Worm (Caenorhabditis elegans): ENCODE data around the gene lido-13.

DNA sequence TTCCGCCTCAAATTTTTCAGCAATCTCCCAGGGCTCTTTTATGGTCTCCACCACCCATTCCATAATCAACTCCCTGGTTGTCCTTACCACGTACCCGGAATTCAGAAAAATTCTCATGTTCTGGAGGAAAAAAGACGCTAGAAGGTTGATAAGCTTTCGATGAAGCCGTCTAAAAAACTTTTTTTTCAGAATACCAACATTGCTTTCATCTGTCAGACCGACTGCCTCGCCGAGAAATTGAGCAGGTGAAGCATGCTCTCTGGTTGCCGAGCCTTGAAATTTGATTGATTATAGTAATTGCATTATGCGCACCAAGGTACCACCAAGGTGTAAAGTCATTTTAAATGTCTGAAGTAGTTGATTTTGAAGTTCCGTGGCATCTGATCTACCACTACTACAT, 8.2 kb downstream of the lido-13 start, which contains the start of gene sri-30:
- TF ChIP-seq R02D3.7 (tag; optimal IDR thresholded peaks at IDR 0.05): no peak
- TF ChIP-seq sdz-12 (GFP tag; optimal IDR thresholded peaks at IDR 0.05): no peak
- no peak for TF ChIP-seq zfp-3 (GFP tag; conservative IDR thresholded peaks at IDR 0.05)
- no peak for TF ChIP-seq fkh-10 (GFP tag; optimal IDR thresholded peaks at IDR 0.05)
- TF ChIP-seq egl-27 (tag; optimal IDR thresholded peaks at IDR 0.05): no peak
- TF ChIP-seq D1046.2 (GFP tag; IDR thresholded peaks at IDR 0.05): no peak
- no peak for TF ChIP-seq aly-2 (tag; optimal IDR thresholded peaks at IDR 0.05)
- no peak for TF ChIP-seq zag-1 (tag; optimal IDR thresholded peaks at IDR 0.05)
- TF ChIP-seq ztf-7 (tag; optimal IDR thresholded peaks at IDR 0.05): no peak
- TF ChIP-seq madf-9 (GFP tag; conservative IDR thresholded peaks at IDR 0.05): no peak

Data from whole organism, L4 larva.